Worm (Caenorhabditis elegans) whole organism, L3 larva: ENCODE data around the gene dmsr-1.

ENCODE experiments used
- ama-1 ChIP-seq: fragments of 150-350 bp; optimal IDR thresholded peaks from 2 replicates; lab custom pipeline; 2018
- ceh-16 ChIP-seq: sonication (generic microtip); optimal IDR thresholded peaks from 2 replicates; lab custom pipeline; 2017; ENCODE audit warnings: missing biosample characterization, missing genetic modification characterization
- ceh-28 ChIP-seq: fragments of 150-350 bp; optimal IDR thresholded peaks from 2 replicates; lab custom pipeline; 2014; ENCODE audit warnings: missing biosample characterization, missing genetic modification reagents, missing genetic modification characterization
- elt-3 ChIP-seq, 3 experiments: fragments of 150-350 bp in 1 of 3; sonication (generic microtip) in 2 of 3; optimal IDR thresholded peaks; 2 replicates in 2 of 3; 4 replicates in 1 of 3; lab custom pipeline; 2014 to 2017; ENCODE audit warnings: missing biosample characterization in 3 of 3, missing genetic modification characterization in 3 of 3
- fkh-10 ChIP-seq: sonication (generic microtip); optimal IDR thresholded peaks from 2 replicates; lab custom pipeline; 2017; ENCODE audit warnings: missing biosample characterization, missing genetic modification reagents, missing genetic modification characterization
- hmg-11 ChIP-seq: sonication (generic microtip); optimal IDR thresholded peaks from 2 replicates; lab custom pipeline; 2016; ENCODE audit warnings: missing genetic modification characterization, missing compliant biosample characterization
- lin-39 ChIP-seq: fragments of 150-350 bp; optimal IDR thresholded peaks from 2 replicates; lab custom pipeline; 2018; ENCODE audit warnings: missing biosample characterization, missing genetic modification reagents, missing genetic modification characterization
- lsy-12 ChIP-seq: sonication (generic microtip); optimal IDR thresholded peaks from 2 replicates; lab custom pipeline; 2016; ENCODE audit warnings: mild to moderate bottlenecking, missing genetic modification characterization, missing compliant biosample characterization
- mdl-1 ChIP-seq: fragments of 150-350 bp; optimal IDR thresholded peaks from 2 replicates; lab custom pipeline; 2014; ENCODE audit warnings: missing biosample characterization, missing genetic modification characterization
- nhr-67 ChIP-seq: fragments of 150-350 bp; optimal IDR thresholded peaks from 2 replicates; lab custom pipeline; 2014; ENCODE audit warnings: missing biosample characterization, missing genetic modification characterization
- nhr-76 ChIP-seq: fragments of 150-350 bp; sonication (generic microtip); optimal IDR thresholded peaks from 5 replicates; lab custom pipeline; 2014; ENCODE audit warnings: missing biosample characterization, missing genetic modification characterization
- pha-4 ChIP-seq: fragments of 150-350 bp; optimal IDR thresholded peaks from 2 replicates; lab custom pipeline; 2014; ENCODE audit warnings: missing biosample characterization, missing genetic modification reagents, missing genetic modification characterization
- pqm-1 ChIP-seq: fragments of 150-350 bp; optimal IDR thresholded peaks from 2 replicates; lab custom pipeline; 2017; ENCODE audit warnings: missing biosample characterization, missing genetic modification characterization, inconsistent platforms
- sea-2 ChIP-seq: fragments of 150-350 bp; sonication (generic microtip); optimal IDR thresholded peaks from 4 replicates; lab custom pipeline; 2014; ENCODE audit warnings: missing biosample characterization, missing genetic modification reagents, missing genetic modification characterization
- tbx-2 ChIP-seq: sonication (generic microtip); optimal IDR thresholded peaks from 2 replicates; lab custom pipeline; 2016; ENCODE audit warnings: mild to moderate bottlenecking, missing genetic modification characterization, missing compliant biosample characterization
- unc-39 ChIP-seq: sonication (generic microtip); optimal IDR thresholded peaks from 4 replicates; lab custom pipeline; 2017; ENCODE audit warnings: missing biosample characterization, missing genetic modification characterization
- ztf-11 ChIP-seq: fragments of 150-350 bp; optimal IDR thresholded peaks from 2 replicates; lab custom pipeline; 2014; ENCODE audit warnings: missing biosample characterization, missing genetic modification characterization
- ztf-4 ChIP-seq: fragments of 150-350 bp; optimal IDR thresholded peaks from 2 replicates; lab custom pipeline; 2014; ENCODE audit warnings: missing biosample characterization, missing genetic modification characterization

The dmsr-1 gene

DNA sequence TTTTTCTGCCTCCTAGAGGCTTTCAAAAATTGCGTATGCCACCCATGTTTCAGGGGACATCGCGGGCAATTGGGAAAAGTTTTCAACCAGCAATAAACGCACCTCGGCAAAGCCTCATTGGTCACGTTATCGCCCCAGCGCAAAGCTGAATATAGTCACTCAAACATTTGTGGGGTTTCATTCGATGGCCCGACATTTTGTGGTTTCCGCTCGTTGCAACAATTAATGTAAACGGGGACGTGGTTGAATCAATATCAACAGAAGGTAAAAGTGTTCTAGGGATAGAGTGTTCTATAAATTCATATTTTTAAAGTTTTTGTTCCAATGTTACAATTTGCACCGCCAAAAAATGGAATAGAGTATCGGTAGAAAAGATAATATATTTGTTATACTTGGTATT, 49.7 kb downstream of the dmsr-1 start:
- TF ChIP-seq tbx-2 (tag; lab: Kevin White, UChicago) (no peak), ztf-11 (tag; lab: Kevin White, UChicago) (no peak), mdl-1 (tag; lab: Kevin White, UChicago) (no peak), pqm-1 (tag; lab: Kevin White, UChicago) (no peak), ztf-4 (no peak), sea-2 (GFP tag; lab: Kevin White, UChicago) (no peak), ceh-16 (no peak), pha-4 (tag; lab: Kevin White, UChicago) (no peak), nhr-76 (tag; lab: Kevin White, UChicago) (no peak), hmg-11 (tag; lab: Kevin White, UChicago) (no peak), ama-1 (no peak), lin-39 (tag; lab: Kevin White, UChicago) (no peak), nhr-67 (tag; lab: Kevin White, UChicago) (no peak), unc-39 (tag; lab: Kevin White, UChicago) (no peak), lsy-12 (tag; lab: Kevin White, UChicago) (no peak), elt-3 (tag; optimal IDR thresholded peaks at IDR 0.05; lab: Kevin White, UChicago) (no peak), ceh-28 (tag; lab: Kevin White, UChicago) (no peak)
- TF ChIP-seq, all 47 proteins: peak for 0

DNA sequence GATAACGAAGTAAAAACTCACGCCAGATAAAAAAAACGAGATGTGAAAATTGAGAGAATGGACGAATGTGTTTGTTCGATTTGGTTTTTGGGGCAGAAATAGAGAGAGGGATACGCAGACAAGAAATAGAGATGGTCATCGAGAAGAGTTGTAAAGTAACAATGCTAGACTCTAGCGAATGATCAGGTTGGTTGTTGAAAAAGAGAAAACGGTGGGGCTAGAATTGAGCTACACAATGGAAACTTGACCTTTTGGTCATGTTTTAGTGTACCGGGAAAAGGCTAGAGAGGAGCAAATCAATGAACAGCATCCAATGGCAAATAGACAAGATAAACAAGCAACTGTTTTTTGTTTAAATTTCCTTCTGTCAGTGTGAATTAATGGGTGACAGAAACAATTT, 51.8 kb downstream of the dmsr-1 start, which contains the start of gene dhs-19:
Gene dhs-19 (minus strand): TSS at position 101 of the 400 bp plus-strand sequence.
- TF ChIP-seq hmg-11 (tag; lab: Kevin White, UChicago), result no peak
- TF ChIP-seq fkh-10 (GFP tag; lab: Kevin White, UChicago), result no peak
